Fruit fly (Drosophila melanogaster) whole organism, embryonic: ENCODE data around the gene CG11409.

Source experiments
- Antp ChIP-seq: fragments of 200-800 bp; sonication (Bioruptor generic); optimal IDR thresholded peaks from 3 replicates; lab custom pipeline; 2016; ENCODE audit warnings: missing biosample characterization, missing genetic modification characterization
- Atf-2 ChIP-seq: fragments of 200-800 bp; sonication (Bioruptor generic); optimal IDR thresholded peaks from 2 replicates; lab custom pipeline; 2016; ENCODE audit warnings: missing biosample characterization, missing genetic modification characterization
- Atf6 ChIP-seq: fragments of 200-800 bp; sonication (Bioruptor generic); IDR thresholded peaks from 2 replicates; pipeline ENCODE4 v1.3.6; 2022; ENCODE audit warnings: missing biosample characterization, missing genetic modification characterization
- Bdp1 ChIP-seq: fragments of 200-800 bp; sonication (Bioruptor generic); optimal IDR thresholded peaks from 3 replicates; lab custom pipeline; 2016; ENCODE audit warnings: missing biosample characterization, missing genetic modification characterization
- CG11093 ChIP-seq: fragments of 200-800 bp; sonication (Bioruptor generic); IDR thresholded peaks from 3 replicates; pipeline ENCODE4 v1.3.6; 2022; ENCODE audit warnings: missing biosample characterization, missing genetic modification characterization
- CG13123 ChIP-seq: fragments of 200-800 bp; sonication (Bioruptor generic); optimal IDR thresholded peaks from 2 replicates; lab custom pipeline; 2016; ENCODE audit warnings: missing biosample characterization, missing genetic modification characterization
- CG16813 ChIP-seq: fragments of 200-800 bp; sonication (Bioruptor generic); IDR thresholded peaks from 3 replicates; pipeline ENCODE4 v1.3.6; 2022; ENCODE audit warnings: missing biosample characterization, missing genetic modification characterization; ENCODE audit not compliant: partially characterized antibody
- CG17385 ChIP-seq: fragments of 200-800 bp; sonication (Bioruptor generic); optimal IDR thresholded peaks from 3 replicates; lab custom pipeline; 2018; ENCODE audit warnings: missing biosample characterization, mild to moderate bottlenecking, missing genetic modification characterization
- CG17568 ChIP-seq: fragments of 200-800 bp; sonication (Bioruptor generic); optimal IDR thresholded peaks from 2 replicates; lab custom pipeline; 2018; ENCODE audit warnings: missing biosample characterization, mild to moderate bottlenecking, missing genetic modification characterization, moderate library complexity
- CG30403 ChIP-seq: fragments of 200-800 bp; sonication (Bioruptor generic); optimal IDR thresholded peaks from 3 replicates; lab custom pipeline; 2016; ENCODE audit warnings: missing biosample characterization, missing genetic modification characterization
- CG3281 ChIP-seq: fragments of 200-800 bp; sonication (Bioruptor generic); optimal IDR thresholded peaks from 3 replicates; lab custom pipeline; 2017; ENCODE audit warnings: missing biosample characterization, mild to moderate bottlenecking, missing genetic modification characterization
- CG34376 ChIP-seq: fragments of 200-800 bp; sonication (Bioruptor generic); optimal IDR thresholded peaks from 2 replicates; lab custom pipeline; 2018; ENCODE audit warnings: missing biosample characterization, mild to moderate bottlenecking, missing genetic modification characterization
- CG7786 ChIP-seq: fragments of 200-800 bp; sonication (Bioruptor generic); optimal IDR thresholded peaks from 2 replicates; lab custom pipeline; 2016; ENCODE audit warnings: missing biosample characterization, missing genetic modification characterization
- CG8290 ChIP-seq, 3 experiments: fragments of 200-800 bp; sonication (Bioruptor generic); optimal IDR thresholded peaks; 2 replicates each; lab custom pipeline; 2016 to 2019; ENCODE audit warnings: missing biosample characterization in 3 of 3, missing genetic modification characterization in 3 of 3, mild to moderate bottlenecking in 2 of 3, moderate library complexity in 1 of 3
- Dip3 ChIP-seq: fragments of 200-800 bp; sonication (Bioruptor generic); optimal IDR thresholded peaks from 3 replicates; lab custom pipeline; 2016; ENCODE audit warnings: missing biosample characterization, missing genetic modification characterization
- Dp ChIP-seq: fragments of 200-800 bp; sonication (Bioruptor generic); optimal IDR thresholded peaks from 2 replicates; lab custom pipeline; 2018; ENCODE audit warnings: missing biosample characterization, mild to moderate bottlenecking, missing genetic modification characterization, moderate library complexity
- Drgx ChIP-seq: fragments of 200-800 bp; sonication (Bioruptor generic); IDR thresholded peaks from 2 replicates; pipeline ENCODE4 v1.3.6; 2022; ENCODE audit warnings: missing biosample characterization, missing genetic modification characterization
- GATAe ChIP-seq: fragments of 200-800 bp; sonication (Bioruptor generic); conservative IDR thresholded peaks from 2 replicates; pipeline ENCODE4 v1.3.6; 2022; ENCODE audit warnings: missing biosample characterization, missing genetic modification characterization
- NfI ChIP-seq: fragments of 200-800 bp; sonication (Bioruptor generic); optimal IDR thresholded peaks from 3 replicates; lab custom pipeline; 2018; ENCODE audit warnings: missing biosample characterization, mild to moderate bottlenecking, missing genetic modification characterization, moderate library complexity
- Ptx1 ChIP-seq: fragments of 200-800 bp; sonication (Bioruptor generic); IDR thresholded peaks from 2 replicates; pipeline ENCODE4 v1.3.6; 2022; ENCODE audit warnings: missing biosample characterization, missing genetic modification characterization
- Rfx ChIP-seq: fragments of 200-800 bp; sonication (Bioruptor generic); IDR thresholded peaks from 2 replicates; pipeline ENCODE4 v1.3.6; 2022; ENCODE audit warnings: missing biosample characterization, missing genetic modification characterization
- Sry-δ ChIP-seq: fragments of 200-800 bp; sonication (Bioruptor generic); optimal IDR thresholded peaks from 2 replicates; lab custom pipeline; 2016; ENCODE audit warnings: missing biosample characterization, missing genetic modification characterization
- Usf ChIP-seq: fragments of 200-800 bp; sonication (Bioruptor generic); optimal IDR thresholded peaks from 2 replicates; lab custom pipeline; 2017; ENCODE audit warnings: missing genotype, missing biosample characterization, missing genetic modification characterization
- Xbp1 ChIP-seq: fragments of 200-800 bp; sonication (Bioruptor generic); optimal IDR thresholded peaks from 3 replicates; lab custom pipeline; 2016; ENCODE audit warnings: missing biosample characterization, mild to moderate bottlenecking, missing genetic modification characterization
- caup ChIP-seq: fragments of 200-800 bp; sonication (Bioruptor generic); optimal IDR thresholded peaks from 3 replicates; lab custom pipeline; 2017; ENCODE audit warnings: missing biosample characterization, mild to moderate bottlenecking, missing genetic modification characterization, moderate library complexity; ENCODE audit not compliant: severe bottlenecking
- fd96Cb ChIP-seq: fragments of 200-800 bp; sonication (Bioruptor generic); optimal IDR thresholded peaks from 2 replicates; lab custom pipeline; 2018; ENCODE audit warnings: missing biosample characterization, mild to moderate bottlenecking, missing genetic modification characterization, moderate library complexity
- gce ChIP-seq: fragments of 200-800 bp; sonication (Bioruptor generic); IDR thresholded peaks from 3 replicates; pipeline ENCODE4 v1.3.6; 2022; ENCODE audit warnings: missing biosample characterization, missing genetic modification characterization
- gem ChIP-seq: fragments of 200-800 bp; sonication (Bioruptor generic); optimal IDR thresholded peaks from 2 replicates; lab custom pipeline; 2019; ENCODE audit warnings: missing biosample characterization, mild to moderate bottlenecking, missing genetic modification characterization, moderate library complexity
- grau ChIP-seq: fragments of 200-800 bp; optimal IDR thresholded peaks from 3 replicates; lab custom pipeline; 2019; ENCODE audit warnings: missing biosample characterization, mild to moderate bottlenecking, missing genetic modification characterization, moderate library complexity
- ind ChIP-seq: fragments of 200-800 bp; sonication (Bioruptor generic); optimal IDR thresholded peaks from 3 replicates; lab custom pipeline; 2016; ENCODE audit warnings: missing biosample characterization, missing genetic modification characterization
- inv ChIP-seq: fragments of 200-800 bp; sonication (Bioruptor generic); IDR thresholded peaks from 2 replicates; pipeline ENCODE4 v1.3.6; 2022; ENCODE audit warnings: missing biosample characterization, missing genetic modification characterization; ENCODE audit not compliant: partially characterized antibody
- lab ChIP-seq: fragments of 200-800 bp; sonication (Bioruptor generic); optimal IDR thresholded peaks from 3 replicates; lab custom pipeline; 2017; ENCODE audit warnings: missing biosample characterization, missing genetic modification characterization, mild to moderate bottlenecking, moderate library complexity, missing genetic modification reagents
- onecut ChIP-seq: fragments of 200-800 bp; sonication (Bioruptor generic); IDR thresholded peaks from 2 replicates; pipeline ENCODE4 v1.3.6; 2022; ENCODE audit warnings: missing biosample characterization, missing genetic modification characterization
- pho ChIP-seq: fragments of 200-800 bp; sonication (Bioruptor generic); optimal IDR thresholded peaks from 2 replicates; lab custom pipeline; 2016; ENCODE audit warnings: missing biosample characterization, missing genetic modification characterization
- psq ChIP-seq: fragments of 200-800 bp; sonication (Bioruptor generic); optimal IDR thresholded peaks from 2 replicates; lab custom pipeline; 2017; ENCODE audit warnings: missing biosample characterization, missing genetic modification characterization
- sisA ChIP-seq: fragments of 200-800 bp; sonication (Bioruptor generic); IDR thresholded peaks from 2 replicates; pipeline ENCODE4 v1.3.6; 2022; ENCODE audit warnings: missing biosample characterization, missing genetic modification characterization
- sug ChIP-seq: fragments of 200-800 bp; optimal IDR thresholded peaks from 2 replicates; lab custom pipeline; 2019; ENCODE audit warnings: missing biosample characterization, mild to moderate bottlenecking, missing genetic modification characterization, moderate library complexity
- trh ChIP-seq: fragments of 200-800 bp; sonication (Bioruptor generic); optimal IDR thresholded peaks from 2 replicates; lab custom pipeline; 2016; ENCODE audit warnings: missing biosample characterization, missing genetic modification characterization

Gene CG11409

dm6 chrX:1380350-1381060 lies 39.1 kb upstream of the CG11409 start, which contains the start of the genes CG3719 and CG32813 (continued):
- TF ChIP-seq grau (tag; lab: Kevin White, UChicago) (peak; percentile 18), Sry-δ (GFP tag; lab: Kevin White, UChicago) (peak; percentile 52), CG30403 (peak; percentile 35), CG3281 (GFP tag; lab: Kevin White, UChicago) (peak; percentile 16), Bdp1 (GFP tag; lab: Kevin White, UChicago) (peak; percentile 39), Antp (GFP tag; lab: Kevin White, UChicago) (peak; percentile 36), pho (peak; percentile 63), CG34376 (GFP tag; lab: Kevin White, UChicago) (no peak), NfI (GFP tag; lab: Kevin White, UChicago) (peak; percentile 34), psq (no peak), inv (GFP tag; lab: Robert Waterston, UW) (peak; percentile 29; the same call in 1 of the 2 replicates), sisA (GFP tag; lab: Robert Waterston, UW) (0 out of 2 replicates have a peak, but pooled peaks have one; percentile 14), CG17385 (GFP tag; lab: Kevin White, UChicago) (peak; percentile 31), CG17568 (no peak), Usf (GFP tag; lab: Kevin White, UChicago) (no peak), CG7786 (peak; percentile 49), caup (GFP tag; lab: Kevin White, UChicago) (peak; percentile 42), GATAe (no peak), lab (GFP tag; lab: Kevin White, UChicago) (no peak), gem (tag; lab: Kevin White, UChicago) (no peak), fd96Cb (tag; lab: Kevin White, UChicago) (peak; percentile 0), gce (GFP tag; lab: Robert Waterston, UW) (no peak), onecut (GFP tag; lab: Robert Waterston, UW) (peak; percentile 11; the same call in 1 of the 2 replicates), CG11093 (GFP tag; lab: Robert Waterston, UW) (no peak), Atf-2 (GFP tag; lab: Kevin White, UChicago) (peak; percentile 1), CG13123 (GFP tag; lab: Kevin White, UChicago) (no peak), Atf6 (0 out of 2 replicates have a peak, but pooled peaks have one; percentile 5), CG16813 (GFP tag; lab: Robert Waterston, UW) (0 out of 3 replicates have a peak, but pooled peaks have one; percentile 28), Xbp1 (GFP tag; lab: Kevin White, UChicago) (peak; percentile 49), sug (peak; percentile 25), CG8290 (GFP tag; optimal IDR thresholded peaks at IDR 0.05; lab: Kevin White, UChicago) (no peak), CG8290 (tag; optimal IDR thresholded peaks at IDR 0.05; lab: Kevin White, UChicago) (peak in 1 of 2 experiments; percentile 77), ind (peak; percentile 49), Drgx (GFP tag; lab: Robert Waterston, UW) (0 out of 2 replicates have a peak, but pooled peaks have one; percentile 8), Rfx (GFP tag; lab: Robert Waterston, UW) (peak; percentile 60), Dip3 (GFP tag; lab: Kevin White, UChicago) (peak; percentile 16), Ptx1 (GFP tag; lab: Robert Waterston, UW) (0 out of 2 replicates have a peak, but pooled peaks have one; percentile 9), Dp (GFP tag; lab: Kevin White, UChicago) (peak; percentile 82), trh (GFP tag; lab: Kevin White, UChicago) (no peak)
